Fruit fly (Drosophila melanogaster): ENCODE data around the gene HP5.

- TF ChIP-seq pan (optimal IDR thresholded peaks at IDR 0.05) (no peak), Dll (optimal IDR thresholded peaks at IDR 0.05) (no peak)
Observed at dm6 chrX:11422532-11422931, 32.1 kb upstream of the HP5 start, which contains the start of gene Gs2.
